Fruit fly (Drosophila melanogaster) whole organism, prepupa: ENCODE data around the gene CG34241.
A peak's percentile ranks its signal among the peaks of the same experiment; 100 is the strongest.

Experiments
- Blimp-1 ChIP-seq: fragments of 200-800 bp; sonication (Bioruptor generic); optimal IDR thresholded peaks from 3 replicates; lab custom pipeline; 2017; ENCODE audit warnings: missing biosample characterization, missing genetic modification characterization, mild to moderate bottlenecking, moderate library complexity, missing genetic modification reagents
- CG10631 ChIP-seq: fragments of 200-800 bp; sonication (Bioruptor generic); optimal IDR thresholded peaks from 2 replicates; lab custom pipeline; 2016; ENCODE audit warnings: missing biosample characterization, missing genetic modification characterization
- CG10669 ChIP-seq: fragments of 200-800 bp; sonication (Bioruptor generic); optimal IDR thresholded peaks from 3 replicates; lab custom pipeline; 2018; ENCODE audit warnings: missing biosample characterization, mild to moderate bottlenecking, missing genetic modification characterization, moderate library complexity
- CG11294 ChIP-seq: fragments of 200-800 bp; sonication (Bioruptor generic); IDR thresholded peaks from 2 replicates; pipeline ENCODE4 v1.3.6; 2022; ENCODE audit warnings: missing biosample characterization, missing genetic modification characterization
- CG11902 ChIP-seq: fragments of 200-800 bp; sonication (Bioruptor generic); optimal IDR thresholded peaks from 3 replicates; lab custom pipeline; 2016; ENCODE audit warnings: missing biosample characterization, missing genetic modification characterization
- CG15336 ChIP-seq: fragments of 200-800 bp; sonication (Bioruptor generic); IDR thresholded peaks from 2 replicates; pipeline ENCODE4 v1.3.6; 2022; ENCODE audit warnings: missing biosample characterization, missing genetic modification characterization
- CG1621 ChIP-seq: fragments of 200-800 bp; sonication (Bioruptor generic); optimal IDR thresholded peaks from 3 replicates; lab custom pipeline; 2018; ENCODE audit warnings: missing biosample characterization, mild to moderate bottlenecking, missing genetic modification characterization
- CG3032 ChIP-seq: fragments of 200-800 bp; optimal IDR thresholded peaks from 2 replicates; lab custom pipeline; 2019; ENCODE audit warnings: missing biosample characterization, mild to moderate bottlenecking, missing genetic modification characterization, moderate library complexity
- CG32006 ChIP-seq: fragments of 200-800 bp; sonication (Bioruptor generic); optimal IDR thresholded peaks from 3 replicates; lab custom pipeline; 2017; ENCODE audit warnings: missing biosample characterization, mild to moderate bottlenecking, missing genetic modification characterization
- CG3919 ChIP-seq: fragments of 200-800 bp; sonication (Bioruptor generic); optimal IDR thresholded peaks from 3 replicates; lab custom pipeline; 2016; ENCODE audit warnings: missing biosample characterization, missing genetic modification characterization
- CG4318 ChIP-seq: fragments of 200-800 bp; sonication (Bioruptor generic); optimal IDR thresholded peaks from 3 replicates; lab custom pipeline; 2017; ENCODE audit warnings: missing biosample characterization, mild to moderate bottlenecking, missing genetic modification characterization
- CG6163 ChIP-seq: fragments of 200-800 bp; sonication (Bioruptor generic); IDR thresholded peaks from 3 replicates; pipeline ENCODE4 v1.3.6; 2022; ENCODE audit warnings: missing biosample characterization, missing genetic modification characterization
- CG6276 ChIP-seq: fragments of 200-800 bp; sonication (Bioruptor generic); optimal IDR thresholded peaks from 2 replicates; lab custom pipeline; 2017; ENCODE audit warnings: missing biosample characterization, mild to moderate bottlenecking, missing genetic modification characterization
- CG6808 ChIP-seq: fragments of 200-800 bp; sonication (Bioruptor generic); optimal IDR thresholded peaks from 3 replicates; lab custom pipeline; 2017; ENCODE audit warnings: missing biosample characterization, missing genetic modification characterization, mild to moderate bottlenecking, moderate library complexity, missing genetic modification reagents
- CG7368 ChIP-seq: fragments of 200-800 bp; sonication (Bioruptor generic); optimal IDR thresholded peaks from 3 replicates; lab custom pipeline; 2016; ENCODE audit warnings: missing biosample characterization, missing genetic modification characterization
- CG8119 ChIP-seq: fragments of 200-800 bp; sonication (Bioruptor generic); IDR thresholded peaks from 3 replicates; pipeline ENCODE4 v1.3.6; 2022; ENCODE audit warnings: missing biosample characterization, missing genetic modification characterization
- CG8319 ChIP-seq: fragments of 200-800 bp; sonication (Bioruptor generic); optimal IDR thresholded peaks from 3 replicates; lab custom pipeline; 2016; ENCODE audit warnings: missing biosample characterization, missing genetic modification characterization
- CG8632 ChIP-seq: fragments of 200-800 bp; sonication (Bioruptor generic); optimal IDR thresholded peaks from 3 replicates; lab custom pipeline; 2016; ENCODE audit warnings: missing biosample characterization, missing genetic modification characterization
- CG9139 ChIP-seq: fragments of 200-800 bp; sonication (Bioruptor generic); optimal IDR thresholded peaks from 3 replicates; lab custom pipeline; 2017; ENCODE audit warnings: missing biosample characterization, mild to moderate bottlenecking, missing genetic modification characterization
- Eip75B ChIP-seq: fragments of 200-800 bp; sonication (Bioruptor generic); optimal IDR thresholded peaks from 3 replicates; lab custom pipeline; 2016; ENCODE audit warnings: missing biosample characterization, missing genetic modification characterization
- Eip78C ChIP-seq: fragments of 200-800 bp; sonication (Bioruptor generic); peaks from one replicate; lab custom pipeline; 2016; ENCODE audit warnings: missing biosample characterization, missing genetic modification characterization
- Ets21C ChIP-seq: fragments of 200-800 bp; sonication (Bioruptor generic); optimal IDR thresholded peaks from 3 replicates; lab custom pipeline; 2016; ENCODE audit warnings: missing biosample characterization, missing genetic modification characterization
- Ets96B ChIP-seq: fragments of 200-800 bp; optimal IDR thresholded peaks from 2 replicates; lab custom pipeline; 2019; ENCODE audit warnings: missing biosample characterization, mild to moderate bottlenecking, missing genetic modification characterization, moderate library complexity
- Gug ChIP-seq: fragments of 200-800 bp; sonication (Bioruptor generic); IDR thresholded peaks from 2 replicates; pipeline ENCODE4 v1.3.6; 2022; ENCODE audit warnings: missing biosample characterization, missing genetic modification characterization
- Hr38 ChIP-seq: sonication (Bioruptor generic); optimal IDR thresholded peaks from 2 replicates; lab custom pipeline; 2016; ENCODE audit warnings: missing biosample characterization, missing genetic modification characterization
- Hr39 ChIP-seq: fragments of 200-800 bp; sonication (Bioruptor generic); optimal IDR thresholded peaks from 2 replicates; lab custom pipeline; 2016; ENCODE audit warnings: missing biosample characterization, missing genetic modification characterization
- Lpt ChIP-seq: fragments of 200-800 bp; sonication (Bioruptor generic); optimal IDR thresholded peaks from 3 replicates; lab custom pipeline; 2016; ENCODE audit warnings: missing biosample characterization, missing genetic modification characterization
- OdsH ChIP-seq: fragments of 200-800 bp; sonication (Bioruptor generic); optimal IDR thresholded peaks from 3 replicates; lab custom pipeline; 2016; ENCODE audit warnings: missing biosample characterization, missing genetic modification characterization
- Smox ChIP-seq: fragments of 200-800 bp; sonication (Bioruptor generic); optimal IDR thresholded peaks from 3 replicates; lab custom pipeline; 2016; ENCODE audit warnings: missing biosample characterization, missing genetic modification characterization
- Sox102F ChIP-seq: fragments of 200-800 bp; sonication (Bioruptor generic); optimal IDR thresholded peaks from 2 replicates; lab custom pipeline; 2016; ENCODE audit warnings: missing biosample characterization, mild to moderate bottlenecking, missing genetic modification characterization
- Sox14 ChIP-seq: fragments of 200-800 bp; sonication (Bioruptor generic); optimal IDR thresholded peaks from 3 replicates; lab custom pipeline; 2016; ENCODE audit warnings: missing biosample characterization, missing genetic modification characterization
- Sox15 ChIP-seq: fragments of 200-800 bp; sonication (Bioruptor generic); optimal IDR thresholded peaks from 3 replicates; lab custom pipeline; 2016; ENCODE audit warnings: missing biosample characterization, missing genetic modification characterization
- achi ChIP-seq: fragments of 200-800 bp; sonication (Bioruptor generic); optimal IDR thresholded peaks from 3 replicates; lab custom pipeline; 2016; ENCODE audit warnings: missing biosample characterization, missing genetic modification characterization
- acj6 ChIP-seq: fragments of 200-800 bp; sonication (Bioruptor generic); optimal IDR thresholded peaks from 3 replicates; lab custom pipeline; 2016; ENCODE audit warnings: missing biosample characterization, missing genetic modification characterization
- cyc ChIP-seq: fragments of 200-800 bp; sonication (Bioruptor generic); optimal IDR thresholded peaks from 3 replicates; lab custom pipeline; 2016; ENCODE audit warnings: missing biosample characterization, missing genetic modification characterization
- dac ChIP-seq: fragments of 200-800 bp; sonication (Bioruptor generic); optimal IDR thresholded peaks from 2 replicates; lab custom pipeline; 2017; ENCODE audit warnings: missing biosample characterization, mild to moderate bottlenecking, missing genetic modification characterization
- dsx ChIP-seq: fragments of 200-800 bp; optimal IDR thresholded peaks from 3 replicates; lab custom pipeline; 2019; ENCODE audit warnings: missing biosample characterization, mild to moderate bottlenecking, missing genetic modification characterization, moderate library complexity; ENCODE audit not compliant: poor library complexity, severe bottlenecking
- esn ChIP-seq: fragments of 200-800 bp; sonication (Bioruptor generic); optimal IDR thresholded peaks from 2 replicates; lab custom pipeline; 2016; ENCODE audit warnings: missing biosample characterization, mild to moderate bottlenecking, missing genetic modification characterization, moderate library complexity
- fd59A ChIP-seq: fragments of 200-800 bp; sonication (Bioruptor generic); optimal IDR thresholded peaks from 2 replicates; lab custom pipeline; 2017; ENCODE audit warnings: missing biosample characterization, mild to moderate bottlenecking, missing genetic modification characterization, missing genetic modification reagents
- fd85E ChIP-seq: fragments of 200-800 bp; sonication (Bioruptor generic); optimal IDR thresholded peaks from 3 replicates; lab custom pipeline; 2016; ENCODE audit warnings: missing biosample characterization, missing genetic modification characterization
- fkh ChIP-seq: fragments of 200-800 bp; sonication (Bioruptor generic); optimal IDR thresholded peaks from 3 replicates; lab custom pipeline; 2017; ENCODE audit warnings: missing biosample characterization, mild to moderate bottlenecking, missing genetic modification characterization, moderate library complexity
- lz ChIP-seq: fragments of 200-800 bp; sonication (Bioruptor generic); optimal IDR thresholded peaks from 3 replicates; lab custom pipeline; 2016; ENCODE audit warnings: missing biosample characterization, missing genetic modification characterization
- net ChIP-seq: fragments of 200-800 bp; sonication (Bioruptor generic); optimal IDR thresholded peaks from 3 replicates; lab custom pipeline; 2016; ENCODE audit warnings: missing biosample characterization, missing genetic modification characterization
- pdm3 ChIP-seq: fragments of 200-800 bp; sonication (Bioruptor generic); optimal IDR thresholded peaks from 3 replicates; lab custom pipeline; 2016; ENCODE audit warnings: missing biosample characterization, missing genetic modification characterization
- spab ChIP-seq: fragments of 200-800 bp; sonication (Bioruptor generic); optimal IDR thresholded peaks from 2 replicates; lab custom pipeline; 2017; ENCODE audit warnings: missing biosample characterization, mild to moderate bottlenecking, missing genetic modification characterization, missing genetic modification reagents
- svp ChIP-seq: fragments of 200-800 bp; sonication (Bioruptor generic); peaks from one replicate; lab custom pipeline; 2016; ENCODE audit warnings: missing biosample characterization, missing genetic modification characterization
- topi ChIP-seq: fragments of 200-800 bp; sonication (Bioruptor generic); optimal IDR thresholded peaks from 3 replicates; lab custom pipeline; 2016; ENCODE audit warnings: missing biosample characterization, missing genetic modification characterization

Gene CG34241

DNA sequence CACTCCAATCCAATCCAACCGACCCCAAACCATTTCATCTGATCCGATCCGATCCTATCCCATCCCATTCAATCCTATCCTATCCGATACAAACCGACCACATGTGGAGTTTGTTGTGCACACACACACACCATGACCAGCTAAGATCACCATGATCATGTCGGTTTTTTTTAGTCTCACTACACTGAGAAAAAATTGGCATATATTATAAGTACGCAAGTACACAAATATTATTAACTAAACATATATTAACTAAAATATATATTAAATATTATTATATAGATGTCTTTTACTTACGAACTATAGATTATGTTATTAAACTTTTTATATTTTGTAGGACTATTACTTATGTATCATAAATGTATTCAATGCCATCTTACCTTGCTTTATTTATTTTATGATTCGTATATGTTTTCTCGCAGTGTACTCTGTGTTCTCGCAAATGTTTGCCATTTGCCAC, 25.8 kb upstream of the CG34241 start (continued):
- peak; percentile 46 for TF ChIP-seq CG9139 (GFP tag; lab: Kevin White, UChicago)
- peak; percentile 14 for TF ChIP-seq Sox15 (GFP tag; lab: Kevin White, UChicago)
- peak; percentile 81 for TF ChIP-seq Ets96B (tag; lab: Kevin White, UChicago)
- TF ChIP-seq achi (GFP tag; lab: Kevin White, UChicago): peak; percentile 73
- peak; percentile 82 for TF ChIP-seq CG8119 (GFP tag; lab: Robert Waterston, UW)
- TF ChIP-seq svp: peak; percentile 49
- peak; percentile 3 for TF ChIP-seq lz (GFP tag; lab: Kevin White, UChicago)
- TF ChIP-seq Ets21C (GFP tag; lab: Kevin White, UChicago): no peak

DNA sequence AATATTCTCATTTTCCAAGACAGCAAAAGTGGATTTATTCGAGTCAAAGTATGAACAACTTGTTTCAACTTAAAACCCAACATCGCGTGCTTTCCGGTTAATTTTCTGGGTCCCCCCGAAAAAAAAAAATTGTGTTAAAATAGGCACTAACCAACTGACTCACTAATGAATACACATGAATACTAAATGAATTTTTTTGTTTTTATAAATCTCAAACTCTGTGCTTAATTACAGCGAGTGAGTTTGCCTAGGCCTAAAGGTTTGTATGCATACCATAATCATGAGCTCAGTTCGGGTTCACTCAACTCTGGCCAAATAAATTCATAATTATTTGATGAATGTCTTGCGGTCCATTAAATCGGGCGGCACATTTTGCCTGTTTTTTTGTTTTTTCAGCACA, 20.4 kb upstream of the CG34241 start:
- no peak for TF ChIP-seq fd59A (GFP tag; lab: Kevin White, UChicago)
- no peak for TF ChIP-seq Sox14 (GFP tag; lab: Kevin White, UChicago)
- no peak for TF ChIP-seq CG9139 (GFP tag; lab: Kevin White, UChicago)
- no peak for TF ChIP-seq CG6163 (GFP tag; lab: Robert Waterston, UW)
- TF ChIP-seq svp: peak; percentile 25
- TF ChIP-seq CG1621 (tag; lab: Kevin White, UChicago): no peak
- no peak for TF ChIP-seq Sox102F (GFP tag; lab: Kevin White, UChicago)
- no peak for TF ChIP-seq Ets21C (GFP tag; lab: Kevin White, UChicago)

DNA sequence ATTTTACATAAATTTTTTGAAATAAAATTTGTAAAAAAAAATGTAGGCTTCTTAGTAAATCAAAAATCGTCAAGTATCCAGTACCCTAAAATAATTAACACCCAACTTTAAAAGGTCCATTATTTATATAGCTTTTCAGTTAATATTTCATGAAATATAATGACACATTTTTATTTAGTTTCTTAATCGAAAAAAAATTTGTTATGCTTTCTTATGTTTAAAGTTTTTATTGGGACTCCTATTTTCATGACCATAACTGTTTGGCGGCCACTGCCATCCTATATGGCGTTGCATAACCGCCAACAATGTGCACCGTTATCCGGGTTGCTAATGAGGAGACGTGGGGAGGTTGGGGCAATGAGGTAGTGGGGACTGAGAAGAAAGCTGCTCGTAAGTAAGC, 19.3 kb upstream of the CG34241 start:
- peak; percentile 3 for TF ChIP-seq CG10669 (GFP tag; lab: Kevin White, UChicago)
- TF ChIP-seq dsx (GFP tag; lab: Kevin White, UChicago): no peak
- no peak for TF ChIP-seq acj6
- peak; percentile 10 for TF ChIP-seq CG32006 (GFP tag; lab: Kevin White, UChicago)
- no peak for TF ChIP-seq pdm3 (GFP tag; lab: Kevin White, UChicago)
- no peak for TF ChIP-seq Hr39 (GFP tag; lab: Kevin White, UChicago)
- TF ChIP-seq esn (GFP tag; lab: Kevin White, UChicago): peak; percentile 23
- no peak for TF ChIP-seq Lpt
- TF ChIP-seq CG8119 (GFP tag; lab: Robert Waterston, UW): peak; percentile 68
- TF ChIP-seq CG4318 (GFP tag; lab: Kevin White, UChicago): no peak
- no peak for TF ChIP-seq CG11294 (GFP tag; lab: Robert Waterston, UW)
- TF ChIP-seq CG10631 (GFP tag; lab: Kevin White, UChicago): peak; percentile 0
- no peak for TF ChIP-seq CG8632
- TF ChIP-seq svp: peak; percentile 70
- no peak for TF ChIP-seq cyc (GFP tag; lab: Kevin White, UChicago)
- TF ChIP-seq fd85E (GFP tag; lab: Kevin White, UChicago): no peak
- TF ChIP-seq CG6163 (GFP tag; lab: Robert Waterston, UW): peak; percentile 40; the same call in 2 of the 3 replicates
- TF ChIP-seq Gug: peak; percentile 29; the same call in 1 of the 2 replicates
- TF ChIP-seq spab (GFP tag; lab: Kevin White, UChicago): no peak
- TF ChIP-seq Sox102F (GFP tag; lab: Kevin White, UChicago): no peak
- TF ChIP-seq CG1621 (tag; lab: Kevin White, UChicago): no peak
- TF ChIP-seq Hr38 (GFP tag; lab: Kevin White, UChicago): no peak
- no peak for TF ChIP-seq CG8319 (GFP tag; lab: Kevin White, UChicago)
- no peak for TF ChIP-seq CG3032
- no peak for TF ChIP-seq CG7368 (GFP tag; lab: Kevin White, UChicago)
- TF ChIP-seq Eip78C (GFP tag; lab: Kevin White, UChicago): peak; percentile 82
- no peak for TF ChIP-seq Ets96B (tag; lab: Kevin White, UChicago)
- TF ChIP-seq CG11902 (GFP tag; lab: Kevin White, UChicago): no peak
- TF ChIP-seq lz (GFP tag; lab: Kevin White, UChicago): no peak
- TF ChIP-seq CG6276 (GFP tag; lab: Kevin White, UChicago): no peak
- TF ChIP-seq Smox: no peak
- no peak for TF ChIP-seq Eip75B
- no peak for TF ChIP-seq net
- no peak for TF ChIP-seq dac
- no peak for TF ChIP-seq CG3919
- no peak for TF ChIP-seq Blimp-1 (GFP tag; lab: Kevin White, UChicago)
- TF ChIP-seq achi (GFP tag; lab: Kevin White, UChicago): no peak
- TF ChIP-seq fkh (GFP tag; lab: Kevin White, UChicago): no peak
- TF ChIP-seq CG15336 (GFP tag; lab: Robert Waterston, UW): peak; percentile 64
- TF ChIP-seq OdsH (GFP tag; lab: Kevin White, UChicago): no peak
- peak; percentile 40 for TF ChIP-seq topi (GFP tag; lab: Kevin White, UChicago)
- TF ChIP-seq CG6808: no peak
